Fruit fly (Drosophila melanogaster) whole organism, embryonic: ENCODE results near the gene Teh1.

Source experiments
- CG10431 ChIP-seq: fragments of 200-800 bp; sonication (Bioruptor generic); optimal IDR thresholded peaks from 3 replicates; lab custom pipeline; 2018; ENCODE audit warnings: missing biosample characterization, mild to moderate bottlenecking, missing genetic modification characterization
- CG10462 ChIP-seq: fragments of 200-800 bp; sonication (Bioruptor generic); optimal IDR thresholded peaks from 2 replicates; lab custom pipeline; 2016; ENCODE audit warnings: missing biosample characterization, missing genetic modification characterization
- CG10654 ChIP-seq: fragments of 200-800 bp; sonication (Bioruptor generic); optimal IDR thresholded peaks from 2 replicates; lab custom pipeline; 2016; ENCODE audit warnings: missing biosample characterization, missing genetic modification characterization
- CG10979 ChIP-seq: fragments of 200-800 bp; sonication (Bioruptor generic); optimal IDR thresholded peaks from 2 replicates; lab custom pipeline; 2018; ENCODE audit warnings: missing biosample characterization, mild to moderate bottlenecking, missing genetic modification characterization, moderate library complexity
- CG11093 ChIP-seq: fragments of 200-800 bp; sonication (Bioruptor generic); IDR thresholded peaks from 3 replicates; pipeline ENCODE4 v1.3.6; 2022; ENCODE audit warnings: missing biosample characterization, missing genetic modification characterization
- CG12299 ChIP-seq: fragments of 200-800 bp; sonication (Bioruptor generic); optimal IDR thresholded peaks from 2 replicates; lab custom pipeline; 2018; ENCODE audit warnings: missing biosample characterization, mild to moderate bottlenecking, missing genetic modification characterization
- CG13123 ChIP-seq: fragments of 200-800 bp; sonication (Bioruptor generic); optimal IDR thresholded peaks from 2 replicates; lab custom pipeline; 2016; ENCODE audit warnings: missing biosample characterization, missing genetic modification characterization
- CG16779 ChIP-seq: fragments of 200-800 bp; sonication (Bioruptor generic); IDR thresholded peaks from 2 replicates; pipeline ENCODE4 v1.3.6; 2022; ENCODE audit warnings: missing biosample characterization, missing genetic modification characterization
- CG17802 ChIP-seq: fragments of 200-800 bp; sonication (Bioruptor generic); optimal IDR thresholded peaks from 2 replicates; lab custom pipeline; 2018; ENCODE audit warnings: missing biosample characterization, mild to moderate bottlenecking, missing genetic modification characterization, moderate library complexity
- CG1832 ChIP-seq: fragments of 200-800 bp; sonication (Bioruptor generic); optimal IDR thresholded peaks from 2 replicates; lab custom pipeline; 2017; ENCODE audit warnings: missing biosample characterization, mild to moderate bottlenecking, missing genetic modification characterization, inconsistent platforms
- CG32767 ChIP-seq: fragments of 200-800 bp; sonication (Bioruptor generic); IDR thresholded peaks from 2 replicates; pipeline ENCODE4 v1.3.6; 2022; ENCODE audit warnings: missing biosample characterization, missing genetic modification characterization
- CG32772 ChIP-seq: fragments of 200-800 bp; sonication (Bioruptor generic); IDR thresholded peaks from 2 replicates; pipeline ENCODE4 v1.3.6; 2022; ENCODE audit warnings: missing biosample characterization, missing genetic modification characterization
- CG33557 ChIP-seq: fragments of 200-800 bp; sonication (Bioruptor generic); optimal IDR thresholded peaks from 2 replicates; lab custom pipeline; 2019; ENCODE audit warnings: missing biosample characterization, mild to moderate bottlenecking, missing genetic modification characterization, moderate library complexity
- CG43689 ChIP-seq: fragments of 200-800 bp; sonication (Bioruptor generic); IDR thresholded peaks from 2 replicates; pipeline ENCODE4 v1.3.6; 2022; ENCODE audit warnings: missing biosample characterization, missing genetic modification characterization
- CG6689 ChIP-seq: fragments of 200-800 bp; sonication (Bioruptor generic); IDR thresholded peaks from 2 replicates; pipeline ENCODE4 v1.3.6; 2022; ENCODE audit warnings: missing biosample characterization, missing genetic modification characterization
- CG7372 ChIP-seq: fragments of 200-800 bp; sonication (Bioruptor generic); IDR thresholded peaks from 2 replicates; pipeline ENCODE4 v1.3.6; 2022; ENCODE audit warnings: missing biosample characterization, missing genetic modification characterization
- CG7928 ChIP-seq: fragments of 200-800 bp; sonication (Bioruptor generic); optimal IDR thresholded peaks from 2 replicates; lab custom pipeline; 2017; ENCODE audit warnings: missing biosample characterization, mild to moderate bottlenecking, missing genetic modification characterization
- CG7987 ChIP-seq: fragments of 200-800 bp; sonication (Bioruptor generic); optimal IDR thresholded peaks from 2 replicates; lab custom pipeline; 2018; ENCODE audit warnings: missing biosample characterization, mild to moderate bottlenecking, missing genetic modification characterization, moderate library complexity
- CG9215 ChIP-seq: fragments of 200-800 bp; sonication (Bioruptor generic); IDR thresholded peaks from 2 replicates; pipeline ENCODE4 v1.3.6; 2022; ENCODE audit warnings: missing biosample characterization, missing genetic modification characterization
- CG9797 ChIP-seq: fragments of 200-800 bp; sonication (Bioruptor generic); optimal IDR thresholded peaks from 3 replicates; lab custom pipeline; 2018; ENCODE audit warnings: missing biosample characterization, mild to moderate bottlenecking, missing genetic modification characterization
- Chrac-16 ChIP-seq: fragments of 200-800 bp; sonication (Bioruptor generic); optimal IDR thresholded peaks from 3 replicates; lab custom pipeline; 2016; ENCODE audit warnings: missing biosample characterization, missing genetic modification characterization
- Dll ChIP-seq: fragments of 200-800 bp; sonication (Bioruptor generic); IDR thresholded peaks from 4 replicates; pipeline ENCODE4 v1.3.6; 2022; ENCODE audit warnings: missing biosample characterization, missing genetic modification characterization; ENCODE audit not compliant: partially characterized antibody
- Elba2 ChIP-seq: fragments of 200-800 bp; sonication (Bioruptor generic); optimal IDR thresholded peaks from 3 replicates; lab custom pipeline; 2016; ENCODE audit warnings: missing biosample characterization, missing genetic modification characterization
- Hr51 ChIP-seq, 2 experiments: fragments of 200-800 bp; sonication (Bioruptor generic); optimal IDR thresholded peaks; 2 replicates in 1 of 2; 3 replicates in 1 of 2; lab custom pipeline; 2016 to 2018; ENCODE audit warnings: missing biosample characterization in 2 of 2, missing genetic modification characterization in 2 of 2, mild to moderate bottlenecking in 1 of 2, moderate library complexity in 1 of 2
- Lpt ChIP-seq: fragments of >200 bp; optimal IDR thresholded peaks from 2 replicates; lab custom pipeline; 2018; ENCODE audit warnings: missing biosample characterization, missing genetic modification characterization
- Rfx ChIP-seq: fragments of 200-800 bp; sonication (Bioruptor generic); IDR thresholded peaks from 2 replicates; pipeline ENCODE4 v1.3.6; 2022; ENCODE audit warnings: missing biosample characterization, missing genetic modification characterization
- Sin3A ChIP-seq: fragments of >200 bp; optimal IDR thresholded peaks from 2 replicates; lab custom pipeline; 2018
- Ssrp ChIP-seq: fragments of 200-800 bp; sonication (Bioruptor generic); optimal IDR thresholded peaks from 2 replicates; lab custom pipeline; 2018; ENCODE audit warnings: missing biosample characterization, mild to moderate bottlenecking, missing genetic modification characterization, moderate library complexity
- ab ChIP-seq: fragments of 200-800 bp; sonication (Bioruptor generic); optimal IDR thresholded peaks from 2 replicates; lab custom pipeline; 2016; ENCODE audit warnings: missing biosample characterization, missing genetic modification characterization
- ase ChIP-seq: fragments of 200-800 bp; sonication (Bioruptor generic); IDR thresholded peaks from 3 replicates; pipeline ENCODE4 v1.3.6; 2022; ENCODE audit warnings: missing biosample characterization, missing genetic modification characterization
- cas ChIP-seq: fragments of 200-800 bp; sonication (Bioruptor generic); IDR thresholded peaks from 2 replicates; pipeline ENCODE4 v1.3.6; 2022; ENCODE audit warnings: missing biosample characterization, missing genetic modification characterization
- cato ChIP-seq: fragments of 200-800 bp; sonication (Bioruptor generic); optimal IDR thresholded peaks from 2 replicates; lab custom pipeline; 2016; ENCODE audit warnings: missing biosample characterization, missing genetic modification characterization, borderline replicate concordance
- chm ChIP-seq: fragments of 200-800 bp; sonication (Bioruptor generic); IDR thresholded peaks from 2 replicates; pipeline ENCODE4 v1.3.6; 2022; ENCODE audit warnings: missing biosample characterization, missing genetic modification characterization
- cwo ChIP-seq: fragments of 200-800 bp; sonication (Bioruptor generic); optimal IDR thresholded peaks from 3 replicates; lab custom pipeline; 2017; ENCODE audit warnings: missing biosample characterization, missing genetic modification characterization, mild to moderate bottlenecking, moderate library complexity, missing genetic modification reagents
- dm ChIP-seq: fragments of 200-800 bp; sonication (Bioruptor generic); optimal IDR thresholded peaks from 3 replicates; lab custom pipeline; 2016; ENCODE audit warnings: missing biosample characterization, missing genetic modification characterization
- en ChIP-seq: fragments of 200-800 bp; sonication (Bioruptor generic); optimal IDR thresholded peaks from 2 replicates; lab custom pipeline; 2016; ENCODE audit warnings: missing biosample characterization, missing genetic modification characterization
- jing ChIP-seq: fragments of 200-800 bp; sonication (Bioruptor generic); optimal IDR thresholded peaks from 2 replicates; lab custom pipeline; 2018; ENCODE audit warnings: missing biosample characterization, mild to moderate bottlenecking, missing genetic modification characterization
- jumu ChIP-seq: fragments of 200-800 bp; sonication (Bioruptor generic); optimal IDR thresholded peaks from 3 replicates; lab custom pipeline; 2016; ENCODE audit warnings: missing biosample characterization, missing genetic modification characterization
- kay ChIP-seq: fragments of 200-800 bp; sonication (Bioruptor generic); optimal IDR thresholded peaks from 2 replicates; lab custom pipeline; 2016; ENCODE audit warnings: missing biosample characterization, missing genetic modification characterization
- klu ChIP-seq: fragments of 200-800 bp; sonication (Bioruptor generic); IDR thresholded peaks from 2 replicates; pipeline ENCODE4 v1.3.6; 2022; ENCODE audit warnings: missing biosample characterization, missing genetic modification characterization
- nmo ChIP-seq: fragments of 200-800 bp; sonication (Bioruptor generic); optimal IDR thresholded peaks from 2 replicates; lab custom pipeline; 2018; ENCODE audit warnings: missing biosample characterization, mild to moderate bottlenecking, missing genetic modification characterization, moderate library complexity
- pho ChIP-seq: fragments of 200-800 bp; sonication (Bioruptor generic); optimal IDR thresholded peaks from 2 replicates; lab custom pipeline; 2016; ENCODE audit warnings: missing biosample characterization, missing genetic modification characterization
- row ChIP-seq: fragments of 200-800 bp; sonication (Bioruptor generic); IDR thresholded peaks from 3 replicates; pipeline ENCODE4 v1.3.6; 2022; ENCODE audit warnings: missing biosample characterization, missing genetic modification characterization
- scrt ChIP-seq: fragments of 200-800 bp; sonication (Bioruptor generic); optimal IDR thresholded peaks from 2 replicates; lab custom pipeline; 2018; ENCODE audit warnings: missing biosample characterization, mild to moderate bottlenecking, missing genetic modification characterization, moderate library complexity
- sob ChIP-seq: fragments of 200-800 bp; sonication (Bioruptor generic); IDR thresholded peaks from 2 replicates; pipeline ENCODE4 v1.3.6; 2022; ENCODE audit warnings: missing biosample characterization, missing genetic modification characterization
- stc ChIP-seq: fragments of 200-800 bp; sonication (Bioruptor generic); IDR thresholded peaks from 2 replicates; pipeline ENCODE4 v1.3.6; 2022; ENCODE audit warnings: missing biosample characterization, missing genetic modification characterization
- stwl ChIP-seq: fragments of 200-800 bp; sonication (Bioruptor generic); optimal IDR thresholded peaks from 3 replicates; lab custom pipeline; 2018; ENCODE audit warnings: missing biosample characterization, mild to moderate bottlenecking, missing genetic modification characterization, moderate library complexity
- tup ChIP-seq: fragments of 200-800 bp; sonication (Bioruptor generic); optimal IDR thresholded peaks from 2 replicates; lab custom pipeline; 2016; ENCODE audit warnings: missing biosample characterization, mild to moderate bottlenecking, missing genetic modification characterization, moderate library complexity
- tx ChIP-seq: fragments of 200-800 bp; sonication (Bioruptor generic); optimal IDR thresholded peaks from 2 replicates; lab custom pipeline; 2016; ENCODE audit warnings: missing biosample characterization, missing genetic modification characterization
- vfl ChIP-seq: fragments of 200-800 bp; sonication (Bioruptor generic); optimal IDR thresholded peaks from 2 replicates; lab custom pipeline; 2016; ENCODE audit warnings: missing biosample characterization, missing genetic modification characterization
- zen2 ChIP-seq: fragments of 200-800 bp; sonication (Bioruptor generic); IDR thresholded peaks from 3 replicates; pipeline ENCODE4 v1.3.6; 2022; ENCODE audit warnings: missing biosample characterization, missing genetic modification characterization; ENCODE audit not compliant: partially characterized antibody

The Teh1 gene

DNA sequence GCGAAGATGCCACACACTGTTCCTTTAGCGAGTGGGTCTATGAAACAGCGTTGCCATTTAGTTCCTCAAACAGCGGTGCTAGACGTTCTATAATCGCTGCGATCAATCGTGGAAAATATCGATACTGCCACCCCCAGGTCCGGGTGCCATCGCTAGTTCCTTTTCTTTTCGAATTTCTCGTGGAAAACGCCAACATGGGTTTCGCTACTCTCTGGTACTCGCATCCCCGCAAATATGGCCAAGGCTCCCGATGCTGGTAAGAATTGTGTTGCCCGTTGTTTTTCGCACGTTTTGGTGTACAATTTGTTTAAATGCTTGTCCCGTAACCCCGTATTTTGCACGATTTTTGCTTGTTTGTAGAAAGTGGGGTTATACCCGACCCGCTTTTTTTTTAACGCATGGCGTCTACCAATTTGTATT is 90.0 kb downstream of the Teh1 start, which contains the start of gene RpS29 (continued):
- TF ChIP-seq CG10979 (tag; lab: Kevin White, UChicago) (peak; percentile 36), cas (peak; percentile 68; the same call in 1 of the 2 replicates), sob (GFP tag; lab: Robert Waterston, UW) (peak; percentile 93), pho (GFP tag; lab: Kevin White, UChicago) (peak; percentile 89), ase (GFP tag; lab: Robert Waterston, UW) (peak; percentile 65; the same call in 2 of the 3 replicates), stc (GFP tag; lab: Robert Waterston, UW) (peak; percentile 71), CG7928 (GFP tag; lab: Kevin White, UChicago) (peak; percentile 74), CG10462 (GFP tag; lab: Kevin White, UChicago) (no peak), Rfx (GFP tag; lab: Robert Waterston, UW) (peak; percentile 95), CG7987 (peak; percentile 90), cato (GFP tag; lab: Kevin White, UChicago) (peak; percentile 38), CG43689 (GFP tag; lab: Robert Waterston, UW) (no peak), Lpt (GFP tag; lab: Kevin White, UChicago) (no peak), CG7372 (GFP tag; lab: Robert Waterston, UW) (peak; percentile 77), Hr51 (GFP tag; optimal IDR thresholded peaks at IDR 0.05; lab: Kevin White, UChicago) (peak; percentile 50 to 85), kay (GFP tag; lab: Kevin White, UChicago) (peak; percentile 32), CG13123 (peak; percentile 74), tup (GFP tag; lab: Kevin White, UChicago) (peak; percentile 45), tx (peak; percentile 80), zen2 (GFP tag; lab: Robert Waterston, UW) (peak; percentile 93), CG16779 (GFP tag; lab: Robert Waterston, UW) (peak; percentile 67), stwl (tag; lab: Kevin White, UChicago) (peak; percentile 73), CG9797 (GFP tag; lab: Kevin White, UChicago) (peak; percentile 87), CG12299 (tag; lab: Kevin White, UChicago) (peak; percentile 66), vfl (GFP tag; lab: Kevin White, UChicago) (peak; percentile 79), nmo (peak; percentile 78), klu (GFP tag; lab: Robert Waterston, UW) (peak; percentile 31; the same call in 1 of the 2 replicates), Dll (GFP tag; lab: Robert Waterston, UW) (peak; percentile 91), jumu (GFP tag; lab: Kevin White, UChicago) (peak; percentile 88), CG9215 (GFP tag; lab: Robert Waterston, UW) (peak; percentile 58; the same call in 1 of the 2 replicates), CG32772 (GFP tag; lab: Robert Waterston, UW) (peak; percentile 74), Chrac-16 (peak; percentile 83), row (GFP tag; lab: Robert Waterston, UW) (peak; percentile 75), Ssrp (peak; percentile 16), dm (GFP tag; lab: Kevin White, UChicago) (peak; percentile 97), cwo (GFP tag; lab: Kevin White, UChicago) (peak; percentile 48), CG33557 (peak; percentile 67), CG1832 (GFP tag; lab: Kevin White, UChicago) (no peak), CG10654 (peak; percentile 82), scrt (GFP tag; lab: Kevin White, UChicago) (peak; percentile 73), chm (peak; percentile 79), Sin3A (lab: Kevin White, UChicago) (peak; percentile 87), Elba2 (GFP tag; lab: Kevin White, UChicago) (no peak), jing (no peak), CG17802 (tag; lab: Kevin White, UChicago) (peak; percentile 53), CG32767 (peak; percentile 57; the same call in 1 of the 2 replicates), CG10431 (peak; percentile 70), en (GFP tag; lab: Kevin White, UChicago) (peak; percentile 59), ab (peak; percentile 57), CG11093 (GFP tag; lab: Robert Waterston, UW) (no peak), CG6689 (GFP tag; lab: Robert Waterston, UW) (peak; percentile 28; the same call in 1 of the 2 replicates)
